Worm (Caenorhabditis elegans) whole organism, mixed stage, embryonic: ENCODE data around the gene M163.1.
"Not testable (repeated sequence)": the region's sequence is repeated elsewhere in the genome, so short reads cannot be mapped to it uniquely, and the experiment has no call there.

Experiments used
- M03D4.4 ChIP-seq: sonication (generic microtip); optimal IDR thresholded peaks from 2 replicates; lab custom pipeline; 2017; ENCODE audit warnings: mild to moderate bottlenecking, missing genetic modification characterization, missing compliant biosample characterization
- bed-3 ChIP-seq: fragments of 200-800 bp; sonication (Bioruptor generic); optimal IDR thresholded peaks from 3 replicates; lab custom pipeline; 2018; ENCODE audit warnings: mild to moderate bottlenecking, missing genetic modification characterization, moderate library complexity, missing compliant biosample characterization
- blmp-1 ChIP-seq: fragments of 150-350 bp; optimal IDR thresholded peaks from 2 replicates; lab custom pipeline; 2014; ENCODE audit warnings: missing biosample characterization, missing genetic modification characterization
- ceh-39 ChIP-seq: fragments of 150-350 bp; optimal IDR thresholded peaks from 2 replicates; lab custom pipeline; 2014; ENCODE audit warnings: missing biosample characterization, missing genetic modification characterization
- ceh-43 ChIP-seq: fragments of 200-800 bp; sonication (Bioruptor generic); optimal IDR thresholded peaks from 2 replicates; lab custom pipeline; 2018; ENCODE audit warnings: mild to moderate bottlenecking, missing genetic modification characterization, moderate library complexity, missing compliant biosample characterization
- ceh-83 ChIP-seq: fragments of 200-800 bp; sonication (Bioruptor generic); optimal IDR thresholded peaks from 2 replicates; lab custom pipeline; 2018; ENCODE audit warnings: mild to moderate bottlenecking, missing genetic modification characterization, missing compliant biosample characterization
- ces-1 ChIP-seq: fragments of 150-350 bp; optimal IDR thresholded peaks from 2 replicates; lab custom pipeline; 2014; ENCODE audit warnings: missing biosample characterization, missing genetic modification reagents, missing genetic modification characterization
- cnd-1 ChIP-seq: fragments of 200-800 bp; sonication (Bioruptor generic); optimal IDR thresholded peaks from 2 replicates; lab custom pipeline; 2018; ENCODE audit warnings: mild to moderate bottlenecking, missing genetic modification characterization, missing compliant biosample characterization
- drap-1 ChIP-seq: fragments of 200-800 bp; sonication (Bioruptor generic); optimal IDR thresholded peaks from 3 replicates; lab custom pipeline; 2018; ENCODE audit warnings: mild to moderate bottlenecking, missing genetic modification characterization, missing compliant biosample characterization
- elt-1 ChIP-seq: sonication (generic microtip); optimal IDR thresholded peaks from 2 replicates; lab custom pipeline; 2017; ENCODE audit warnings: missing genetic modification characterization, mild to moderate bottlenecking, missing compliant biosample characterization, antibody characterized with exemption, moderate library complexity, borderline replicate concordance; ENCODE audit not compliant: insufficient read depth
- elt-3 ChIP-seq: fragments of 150-350 bp; optimal IDR thresholded peaks from 2 replicates; lab custom pipeline; 2014; ENCODE audit warnings: missing biosample characterization, missing genetic modification characterization
- flh-1 ChIP-seq: fragments of 200-800 bp; sonication (Bioruptor generic); optimal IDR thresholded peaks from 2 replicates; lab custom pipeline; 2018; ENCODE audit warnings: mild to moderate bottlenecking, missing genetic modification characterization, moderate library complexity, missing compliant biosample characterization
- ham-2 ChIP-seq: fragments of 200-800 bp; sonication (Bioruptor generic); optimal IDR thresholded peaks from 2 replicates; lab custom pipeline; 2018; ENCODE audit warnings: mild to moderate bottlenecking, missing genetic modification characterization, missing compliant biosample characterization
- hlh-1 ChIP-seq: fragments of 150-350 bp; optimal IDR thresholded peaks from 2 replicates; lab custom pipeline; 2014; ENCODE audit warnings: missing biosample characterization, missing genetic modification reagents, missing genetic modification characterization
- lin-13 ChIP-seq: fragments of 150-350 bp; optimal IDR thresholded peaks from 2 replicates; lab custom pipeline; 2014; ENCODE audit warnings: missing biosample characterization, missing genetic modification characterization
- lin-32 ChIP-seq: fragments of 200-800 bp; sonication (Bioruptor generic); optimal IDR thresholded peaks from 2 replicates; lab custom pipeline; 2018; ENCODE audit warnings: mild to moderate bottlenecking, missing genetic modification characterization, missing compliant biosample characterization
- lsy-2 ChIP-seq: fragments of 150-350 bp; optimal IDR thresholded peaks from 2 replicates; lab custom pipeline; 2014; ENCODE audit warnings: missing biosample characterization, missing genetic modification characterization
- mab-5 ChIP-seq: fragments of 150-350 bp; optimal IDR thresholded peaks from 2 replicates; lab custom pipeline; 2014; ENCODE audit warnings: missing biosample characterization, missing genetic modification characterization
- mep-1 ChIP-seq: fragments of 150-350 bp; optimal IDR thresholded peaks from 2 replicates; lab custom pipeline; 2017; ENCODE audit warnings: missing biosample characterization, missing genetic modification reagents, missing genetic modification characterization, inconsistent platforms
- mls-2 ChIP-seq: sonication (generic microtip); optimal IDR thresholded peaks from 2 replicates; lab custom pipeline; 2016; ENCODE audit warnings: mild to moderate bottlenecking, missing genetic modification characterization, moderate library complexity, missing compliant biosample characterization
- nhr-12 ChIP-seq: fragments of 150-350 bp; optimal IDR thresholded peaks from 2 replicates; lab custom pipeline; 2014; ENCODE audit warnings: missing biosample characterization, missing genetic modification characterization
- nhr-2 ChIP-seq: fragments of 150-350 bp; optimal IDR thresholded peaks from 2 replicates; lab custom pipeline; 2014; ENCODE audit warnings: missing biosample characterization, missing genetic modification characterization
- nhr-237 ChIP-seq: fragments of 150-350 bp; optimal IDR thresholded peaks from 2 replicates; lab custom pipeline; 2014; ENCODE audit warnings: missing biosample characterization, missing genetic modification characterization
- nhr-28 ChIP-seq: fragments of 150-350 bp; optimal IDR thresholded peaks from 2 replicates; lab custom pipeline; 2014; ENCODE audit warnings: missing biosample characterization, missing genetic modification characterization
- nhr-76 ChIP-seq: sonication (generic microtip); optimal IDR thresholded peaks from 2 replicates; lab custom pipeline; 2017; ENCODE audit warnings: missing biosample characterization, missing genetic modification characterization
- pha-4 ChIP-seq: fragments of 150-350 bp; optimal IDR thresholded peaks from 2 replicates; lab custom pipeline; 2018; ENCODE audit warnings: missing biosample characterization, missing genetic modification reagents, missing genetic modification characterization
- sem-2 ChIP-seq: fragments of 200-800 bp; sonication (Bioruptor generic); optimal IDR thresholded peaks from 2 replicates; lab custom pipeline; 2018; ENCODE audit warnings: mild to moderate bottlenecking, missing genetic modification characterization, missing compliant biosample characterization
- snpc-4 ChIP-seq: fragments of 150-350 bp; optimal IDR thresholded peaks from 2 replicates; lab custom pipeline; 2014; ENCODE audit warnings: missing biosample characterization, missing genetic modification characterization
- sptf-1 ChIP-seq: sonication (generic microtip); optimal IDR thresholded peaks from 2 replicates; lab custom pipeline; 2017; ENCODE audit warnings: mild to moderate bottlenecking, missing genetic modification characterization, moderate library complexity, missing compliant biosample characterization
- tbx-8 ChIP-seq: fragments of 200-800 bp; sonication (Bioruptor generic); optimal IDR thresholded peaks from 2 replicates; lab custom pipeline; 2018; ENCODE audit warnings: mild to moderate bottlenecking, missing genetic modification characterization, moderate library complexity, missing compliant biosample characterization
- unc-120 ChIP-seq: sonication (generic microtip); optimal IDR thresholded peaks from 2 replicates; lab custom pipeline; 2017; ENCODE audit warnings: missing genetic modification characterization, missing compliant biosample characterization; ENCODE audit not compliant: poor library complexity, severe bottlenecking
- unc-39 ChIP-seq: fragments of 150-350 bp; optimal IDR thresholded peaks from 2 replicates; lab custom pipeline; 2014; ENCODE audit warnings: missing biosample characterization, missing genetic modification characterization
- unc-62 ChIP-seq: fragments of 150-350 bp; optimal IDR thresholded peaks from 2 replicates; lab custom pipeline; 2014; ENCODE audit warnings: missing biosample characterization, missing genetic modification reagents, missing genetic modification characterization
- zip-8 ChIP-seq: fragments of 150-350 bp; optimal IDR thresholded peaks from 2 replicates; lab custom pipeline; 2014; ENCODE audit warnings: missing biosample characterization, missing genetic modification characterization
- ztf-11 ChIP-seq: fragments of 150-350 bp; optimal IDR thresholded peaks from 2 replicates; lab custom pipeline; 2014; ENCODE audit warnings: missing biosample characterization, missing genetic modification characterization

M163.1 gene

DNA sequence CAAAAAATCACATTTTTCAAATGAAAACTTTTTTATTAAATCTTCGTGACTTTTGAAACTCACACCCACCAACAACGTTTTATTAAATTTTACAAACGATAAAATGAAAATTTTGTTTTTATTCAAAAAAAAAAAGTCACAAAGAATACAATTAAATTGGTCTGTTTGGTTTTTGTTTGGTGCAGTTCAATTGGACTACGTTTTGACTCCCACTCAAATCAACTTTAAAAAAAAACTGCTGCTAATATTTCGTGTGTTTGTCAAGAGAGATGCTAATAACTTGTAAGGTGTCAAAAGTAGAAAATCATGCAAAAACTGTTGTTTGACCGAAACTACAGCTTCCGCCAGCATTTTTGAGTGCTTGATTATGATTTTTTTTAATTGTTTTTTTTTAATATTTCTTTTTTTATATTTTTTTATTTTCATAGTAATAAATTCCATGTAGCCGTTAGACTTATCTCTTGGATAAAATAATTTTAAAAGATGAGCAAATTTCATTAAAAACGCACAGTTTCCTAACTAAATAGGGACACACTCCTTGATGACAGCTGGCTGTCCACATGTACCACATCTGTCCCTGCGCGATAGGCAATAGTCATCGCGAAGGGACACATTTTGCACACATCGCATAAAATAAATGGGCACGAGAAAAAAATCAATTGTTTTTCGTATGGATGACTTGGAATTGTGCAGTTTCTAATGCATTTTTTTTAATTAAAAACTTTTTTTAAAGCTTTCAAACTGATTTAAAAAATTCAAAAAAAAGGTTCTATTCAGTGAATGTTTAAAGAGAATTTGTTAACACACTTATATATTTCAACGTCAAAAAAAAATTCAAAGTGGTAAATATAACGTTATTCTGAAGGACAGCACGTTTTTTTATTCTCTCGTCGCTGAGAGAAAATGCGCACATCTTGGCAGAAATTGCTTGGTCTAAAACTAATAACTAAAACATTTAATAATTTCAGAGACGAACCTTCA lies 22.0 kb upstream of the M163.1 start:
- peak; percentile 89 for TF ChIP-seq elt-3 (tag; lab: Kevin White, UChicago)
- TF ChIP-seq sem-2 (GFP tag; lab: Kevin White, UChicago), result no peak
- no peak for TF ChIP-seq bed-3 (GFP tag; lab: Kevin White, UChicago)
- TF ChIP-seq sptf-1 (tag; lab: Kevin White, UChicago), result peak; percentile 88
- TF ChIP-seq lsy-2, result peak; percentile 91
- TF ChIP-seq lin-13, result peak; percentile 94
- TF ChIP-seq ceh-43 (GFP tag; lab: Kevin White, UChicago), result peak; percentile 62
- TF ChIP-seq nhr-12 (tag; lab: Kevin White, UChicago), result peak; percentile 97
- TF ChIP-seq zip-8 (tag; lab: Kevin White, UChicago), result no peak
- peak; percentile 11 for TF ChIP-seq nhr-28
- TF ChIP-seq ztf-11, result peak; percentile 96
- peak; percentile 62 for TF ChIP-seq mls-2
- TF ChIP-seq mep-1 (tag; lab: Kevin White, UChicago), result peak; percentile 98
- TF ChIP-seq flh-1, result no peak
- peak; percentile 94 for TF ChIP-seq unc-62
- peak; percentile 99 for TF ChIP-seq ces-1 (GFP tag; lab: Kevin White, UChicago)
- peak; percentile 74 for TF ChIP-seq elt-1 (tag; lab: Kevin White, UChicago)
- TF ChIP-seq blmp-1 (tag; lab: Kevin White, UChicago), result peak; percentile 24
- TF ChIP-seq nhr-237 (tag; lab: Kevin White, UChicago), result peak; percentile 100
- TF ChIP-seq ham-2, result peak; percentile 8
- TF ChIP-seq nhr-2 (tag; lab: Kevin White, UChicago), result peak; percentile 75
- TF ChIP-seq lin-32 (GFP tag; lab: Kevin White, UChicago), result peak; percentile 68
- TF ChIP-seq pha-4 (tag; lab: Kevin White, UChicago), result peak; percentile 99
- peak; percentile 96 for TF ChIP-seq drap-1 (GFP tag; lab: Kevin White, UChicago)
- peak; percentile 97 for TF ChIP-seq ceh-39
- peak; percentile 87 for TF ChIP-seq cnd-1
- TF ChIP-seq tbx-8 (GFP tag; lab: Kevin White, UChicago), result peak; percentile 39
- peak; percentile 93 for TF ChIP-seq unc-120 (tag; lab: Kevin White, UChicago)
- peak; percentile 83 for TF ChIP-seq hlh-1 (tag; lab: Kevin White, UChicago)
- TF ChIP-seq M03D4.4 (tag; lab: Kevin White, UChicago), result peak; percentile 68
- no peak for TF ChIP-seq snpc-4 (tag; lab: Kevin White, UChicago)
- TF ChIP-seq ceh-83, result peak; percentile 69
- TF ChIP-seq nhr-76 (tag; lab: Kevin White, UChicago), result peak; percentile 28
- peak; percentile 90 for TF ChIP-seq mab-5 (tag; lab: Kevin White, UChicago)
- TF ChIP-seq unc-39 (tag; lab: Kevin White, UChicago), result peak; percentile 80

DNA sequence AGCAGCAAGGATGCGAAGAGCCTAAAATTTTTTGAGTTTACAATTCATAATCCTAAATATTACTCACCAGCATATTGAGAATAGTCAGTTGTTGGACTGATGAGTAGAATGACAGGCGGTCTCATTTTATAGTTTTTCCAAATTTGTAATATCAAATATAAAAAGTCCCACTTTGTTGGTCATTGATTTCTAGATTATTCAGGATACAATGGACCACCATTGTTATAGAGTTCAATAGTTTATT lies 21.4 kb upstream of the M163.1 start, which contains the start of gene nspc-17:
nspc-17 (minus strand) TSS at position 101 of the 244 bp plus-strand sequence.
- TF ChIP-seq lin-32 (GFP tag; lab: Kevin White, UChicago); pha-4 (tag; lab: Kevin White, UChicago); tbx-8 (GFP tag; lab: Kevin White, UChicago): not testable (repeated sequence)

- TF ChIP-seq ceh-39, result no peak
- TF ChIP-seq hlh-1 (tag; lab: Kevin White, UChicago), result no peak
- no peak for TF ChIP-seq ztf-11
- no peak for TF ChIP-seq mep-1 (tag; lab: Kevin White, UChicago)
- no peak for TF ChIP-seq ham-2
- TF ChIP-seq M03D4.4 (tag; lab: Kevin White, UChicago), result no peak
- TF ChIP-seq cnd-1, result no peak
- no peak for TF ChIP-seq ces-1 (GFP tag; lab: Kevin White, UChicago)
These were observed 19.7 kb upstream of the M163.1 start, which contains the start of gene nspc-16 for ce11 chrX:14523275-14523674. Gene nspc-16, plus strand, starts transcription at chrX:14523575.
